Fruit fly (Drosophila melanogaster): Measurements from ENCODE around the gene Alp12.
A peak's percentile ranks its signal among the peaks of the same experiment; 100 is the strongest.

Gene Alp12

DNA sequence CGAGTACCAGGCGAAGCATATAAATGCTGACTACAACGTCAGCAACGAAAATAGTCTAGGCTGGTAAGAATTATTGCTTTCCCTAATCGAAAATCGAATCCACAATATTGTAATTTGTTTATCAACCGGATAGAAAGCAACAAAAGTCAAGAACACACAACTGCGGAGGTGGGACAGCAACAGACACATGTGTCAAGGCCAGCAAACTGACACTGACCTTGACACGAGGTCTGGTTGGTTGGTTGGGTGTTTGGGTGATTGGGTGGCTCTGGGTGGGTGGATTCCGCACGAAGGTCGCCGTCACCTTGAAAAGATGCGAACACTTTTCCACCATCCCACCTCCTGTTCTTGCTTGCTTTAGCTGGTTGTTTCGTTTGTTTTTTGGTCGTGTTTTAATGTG is 21.2 kb upstream of the Alp12 start:
- TF ChIP-seq CG8478 (optimal IDR thresholded peaks at IDR 0.05): no peak
- no peak for TF ChIP-seq CTCF (optimal IDR thresholded peaks at IDR 0.05)

DNA sequence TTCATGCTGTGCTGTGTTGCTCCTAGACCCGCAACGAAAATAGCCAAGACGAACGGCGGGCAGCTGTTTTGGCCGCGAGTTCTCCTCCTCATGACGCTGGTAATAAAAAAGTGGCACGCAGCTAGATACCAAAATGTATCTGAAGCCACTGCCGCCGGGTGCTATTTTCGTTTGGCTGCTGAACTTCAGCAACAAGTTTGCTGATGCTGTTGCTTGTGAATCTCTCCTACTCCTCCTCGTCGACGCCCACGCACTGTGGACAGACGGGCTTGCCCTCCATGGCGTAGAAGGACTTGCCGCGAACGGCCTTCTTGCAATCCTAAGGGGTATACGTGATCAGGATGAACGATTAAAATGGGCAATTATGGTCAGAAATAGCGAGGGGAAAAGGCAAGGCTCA is 20.5 kb upstream of the Alp12 start:
- TF ChIP-seq CTCF (optimal IDR thresholded peaks at IDR 0.05): no peak
- TF ChIP-seq CG8478 (optimal IDR thresholded peaks at IDR 0.05): no peak

dm6 chr2L:19404804-19405203 is 19.0 kb upstream of the Alp12 start:
- TF ChIP-seq CTCF (optimal IDR thresholded peaks at IDR 0.05) (no peak), CG8478 (optimal IDR thresholded peaks at IDR 0.05) (no peak)

dm6 chr2L:19405685-19406357 is 18.0 kb upstream of the Alp12 start:
- no peak for TF ChIP-seq CG8478 (optimal IDR thresholded peaks at IDR 0.05)
- TF ChIP-seq CTCF (optimal IDR thresholded peaks at IDR 0.05): no peak

DNA sequence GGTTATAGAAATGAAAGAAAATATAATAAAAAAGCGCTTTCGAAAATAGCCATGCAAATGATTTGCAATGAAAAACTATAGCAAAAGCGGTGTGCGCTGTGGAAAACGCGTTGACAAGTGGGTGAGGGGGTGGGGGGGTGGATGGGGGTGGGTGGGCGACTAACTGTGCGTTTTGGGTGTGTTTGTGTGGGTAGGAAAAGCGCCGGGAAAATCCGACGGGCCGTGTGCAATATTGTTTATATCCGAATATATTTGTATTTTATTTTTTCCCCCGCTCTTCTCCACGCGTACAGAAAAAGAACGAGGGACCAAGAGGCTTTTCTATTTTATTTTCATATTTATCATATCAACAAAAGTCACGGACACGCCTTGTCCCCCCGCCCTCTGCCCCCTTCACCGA is 17.4 kb upstream of the Alp12 start:
- TF ChIP-seq CG8478 (optimal IDR thresholded peaks at IDR 0.05): no peak
- no peak for TF ChIP-seq CTCF (optimal IDR thresholded peaks at IDR 0.05)

- no peak for TF ChIP-seq CG8478 (optimal IDR thresholded peaks at IDR 0.05)
Observed at dm6 chr2L:19411966-19412365, 11.9 kb upstream of the Alp12 start.

- TF ChIP-seq CG8478 (optimal IDR thresholded peaks at IDR 0.05): no peak
- no peak for TF ChIP-seq CTCF (optimal IDR thresholded peaks at IDR 0.05)
Observed at dm6 chr2L:19413118-19413893, 10.5 kb upstream of the Alp12 start.

DNA sequence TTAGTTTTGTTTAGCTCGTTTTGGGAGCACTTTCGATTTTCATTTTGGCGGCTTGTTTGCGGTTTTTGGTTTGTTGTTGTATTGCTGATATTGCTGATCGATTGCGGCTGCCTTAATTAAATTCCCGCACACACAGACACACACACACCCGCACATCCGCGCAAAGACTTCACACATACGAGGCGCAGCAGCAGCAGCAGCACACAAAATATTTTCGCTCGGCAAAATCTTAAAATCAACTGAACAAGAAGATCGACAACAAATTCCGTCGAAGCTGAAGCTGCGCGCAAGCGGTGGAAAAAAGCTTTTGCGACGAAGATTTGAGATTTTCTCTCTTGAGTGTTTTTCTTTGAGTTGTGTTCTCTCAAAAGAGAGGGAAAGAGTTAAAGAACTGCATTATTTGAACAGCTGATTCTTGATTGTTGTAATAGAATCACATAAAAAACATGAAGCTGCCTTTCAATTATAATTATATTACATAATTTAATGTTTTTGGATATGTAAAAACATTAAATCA is 9.6 kb upstream of the Alp12 start:
- TF ChIP-seq CTCF (optimal IDR thresholded peaks at IDR 0.05) (no peak), CG8478 (optimal IDR thresholded peaks at IDR 0.05) (no peak)

- TF ChIP-seq CTCF (optimal IDR thresholded peaks at IDR 0.05) (peak; percentile 73 to 86), CG8478 (optimal IDR thresholded peaks at IDR 0.05) (no peak)
Observed at dm6 chr2L:19415133-19415532, 8.7 kb upstream of the Alp12 start.

DNA sequence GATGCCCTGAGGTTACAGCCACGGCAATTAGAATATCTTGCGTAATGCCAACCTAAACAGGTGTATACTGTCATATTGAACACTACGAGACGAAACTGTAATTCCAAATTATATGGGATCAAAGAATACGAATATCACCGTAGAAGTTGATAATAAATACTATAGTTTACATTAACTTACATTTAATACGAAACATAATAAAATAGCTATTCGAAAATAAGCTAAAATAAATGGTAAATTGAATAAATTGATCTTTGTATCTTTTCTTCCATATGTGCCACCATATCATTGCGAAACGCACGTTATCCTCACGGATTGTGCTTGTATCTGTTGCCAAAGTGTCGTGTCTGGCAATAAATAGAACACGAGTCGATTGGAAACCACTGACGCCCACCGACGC is 8.0 kb upstream of the Alp12 start:
- TF ChIP-seq CG8478 (optimal IDR thresholded peaks at IDR 0.05) (no peak), CTCF (optimal IDR thresholded peaks at IDR 0.05) (no peak)

DNA sequence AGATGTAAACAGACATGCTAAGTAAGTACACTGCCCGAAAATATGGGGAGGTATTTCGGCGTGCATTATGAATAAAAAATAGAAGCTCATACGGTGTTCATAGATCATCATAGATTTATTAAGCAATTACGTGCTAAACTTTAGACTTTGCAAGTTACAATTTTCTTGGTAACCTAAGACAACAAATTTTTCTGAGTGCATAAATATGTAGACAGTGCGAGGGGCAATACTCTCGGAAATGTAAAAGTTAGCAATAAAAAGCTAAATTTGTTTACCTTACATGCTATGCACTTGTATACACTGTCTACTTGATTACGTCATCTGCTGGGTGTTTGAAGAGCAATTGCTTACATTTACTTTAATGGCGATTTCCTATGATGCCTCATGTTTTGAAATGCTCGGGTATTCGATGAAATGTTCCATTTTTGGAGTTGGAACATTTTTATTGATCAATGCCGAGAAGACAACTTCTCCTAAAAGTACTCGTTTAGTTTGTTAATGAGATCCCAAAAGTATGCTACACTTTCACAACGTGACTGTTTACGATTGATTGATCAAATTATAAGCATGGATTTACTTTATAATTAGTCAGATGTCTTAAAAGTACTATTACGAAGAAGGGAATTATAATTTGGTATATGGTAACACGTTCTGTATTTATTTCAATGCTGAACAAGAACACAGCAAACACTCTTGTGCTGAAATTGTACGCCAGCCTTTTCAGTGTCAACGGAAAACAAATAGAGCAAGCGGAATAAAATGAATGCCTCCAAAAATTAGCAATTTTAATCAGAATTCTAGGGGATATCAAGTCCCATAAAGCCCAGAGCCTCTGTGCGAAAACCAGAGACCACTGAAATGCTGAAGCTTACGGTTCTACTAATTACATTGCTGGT is 7.0 kb upstream of the Alp12 start, which contains the start of gene Lectin-galC1:
Gene Lectin-galC1, plus strand, starts transcription at position 846 of the 896 bp plus-strand sequence.
- TF ChIP-seq CTCF (optimal IDR thresholded peaks at IDR 0.05) (peak; percentile 23 to 30), CG8478 (optimal IDR thresholded peaks at IDR 0.05) (no peak)

DNA sequence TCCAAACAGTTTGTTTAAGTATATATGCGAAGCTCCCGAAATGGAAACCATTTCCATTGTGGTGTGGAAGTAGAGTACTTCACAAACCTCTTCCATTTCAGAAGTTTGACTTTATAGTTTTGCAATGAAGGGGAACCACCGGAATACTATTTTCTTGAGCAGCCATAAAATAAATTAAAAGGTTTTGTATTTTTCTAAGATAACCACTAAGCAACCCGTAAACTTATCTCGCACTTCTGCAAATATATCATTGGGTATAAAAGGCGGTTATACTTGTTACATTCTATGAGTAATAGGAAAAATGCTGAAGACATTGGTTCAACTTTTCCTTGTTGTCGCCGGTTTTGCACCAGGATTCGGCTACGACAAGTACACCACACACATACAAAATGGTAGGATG is 5.8 kb upstream of the Alp12 start, which contains the start of gene lectin-37Da:
Gene lectin-37Da, plus strand, starts transcription at position 301 of the 400 bp plus-strand sequence.
- no peak for TF ChIP-seq CG8478 (optimal IDR thresholded peaks at IDR 0.05)
- no peak for TF ChIP-seq CTCF (optimal IDR thresholded peaks at IDR 0.05)

- no peak for TF ChIP-seq CG8478 (optimal IDR thresholded peaks at IDR 0.05)
- no peak for TF ChIP-seq CTCF (optimal IDR thresholded peaks at IDR 0.05)
Observed at dm6 chr2L:19418872-19419271, 5.0 kb upstream of the Alp12 start, which contains the start of gene lectin-37Db. Gene lectin-37Db, plus strand, starts transcription at chr2L:19419075.

DNA sequence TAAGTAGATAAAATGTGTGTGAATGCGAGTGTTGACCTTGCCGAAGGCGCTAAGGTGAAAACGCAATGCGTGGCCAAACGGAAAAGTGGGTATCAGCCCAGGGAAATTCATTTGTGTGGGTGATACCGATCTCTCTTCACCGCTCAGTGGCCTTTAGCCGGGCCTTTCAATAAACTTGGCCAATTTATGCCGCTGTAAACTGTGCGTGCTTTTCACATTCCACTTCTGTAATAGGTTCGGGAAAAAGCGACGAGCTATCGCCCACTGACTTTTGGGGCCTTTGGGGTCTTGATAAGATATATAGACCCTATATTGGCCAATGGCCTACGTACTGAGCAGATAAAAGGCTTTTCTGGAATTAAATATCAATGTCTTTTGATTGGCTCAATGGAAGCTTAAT is 2.3 kb upstream of the Alp12 start:
- TF ChIP-seq CTCF (optimal IDR thresholded peaks at IDR 0.05) (no peak), CG8478 (optimal IDR thresholded peaks at IDR 0.05) (no peak)

DNA sequence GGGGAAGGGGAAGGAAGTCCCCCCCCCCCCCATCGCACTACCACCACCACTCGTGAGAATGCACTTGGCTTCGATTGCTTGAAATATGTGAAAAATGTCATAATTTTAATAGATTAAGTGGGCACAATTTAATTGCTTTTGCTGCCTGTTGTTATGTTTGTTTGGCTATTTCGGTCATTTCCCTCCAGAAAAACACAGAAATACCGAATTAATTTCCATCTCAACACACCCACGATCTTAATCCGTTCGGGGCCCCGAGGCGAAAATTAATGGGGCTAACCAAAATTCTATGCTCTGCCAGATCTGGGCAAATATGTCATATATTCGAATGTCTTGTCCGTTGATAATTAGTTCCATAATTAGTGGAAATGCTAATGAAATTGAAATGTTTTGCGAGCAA is 1.2 kb upstream of the Alp12 start:
- TF ChIP-seq CTCF (optimal IDR thresholded peaks at IDR 0.05): no peak
- no peak for TF ChIP-seq CG8478 (optimal IDR thresholded peaks at IDR 0.05)
